Fruit fly (Drosophila melanogaster): ENCODE data around the gene ci.

Gene ci

dm6 chr4:67063-67684, 10.3 kb upstream of the ci start, which contains the start of gene RpS3A:
RpS3A (minus strand) TSS chr4:67207.
- TF ChIP-seq pan (optimal IDR thresholded peaks at IDR 0.05) (no peak), Dll (optimal IDR thresholded peaks at IDR 0.05) (no peak), usp (GFP tag; optimal IDR thresholded peaks at IDR 0.05) (no peak), CG8478 (optimal IDR thresholded peaks at IDR 0.05) (no peak), psq (optimal IDR thresholded peaks at IDR 0.05) (no peak), EcR (GFP tag; optimal IDR thresholded peaks at IDR 0.05) (no peak)

- TF ChIP-seq psq (optimal IDR thresholded peaks at IDR 0.05): no peak
- no peak for TF ChIP-seq CG8478 (optimal IDR thresholded peaks at IDR 0.05)
- TF ChIP-seq Dll (optimal IDR thresholded peaks at IDR 0.05): no peak
- TF ChIP-seq pan (optimal IDR thresholded peaks at IDR 0.05): no peak
- no peak for TF ChIP-seq EcR (GFP tag; optimal IDR thresholded peaks at IDR 0.05)
- TF ChIP-seq usp (GFP tag; optimal IDR thresholded peaks at IDR 0.05): no peak
Measured at dm6 chr4:63307-63706, 6.5 kb upstream of the ci start.

dm6 chr4:62538-62937, 5.7 kb upstream of the ci start:
- TF ChIP-seq CG8478 (optimal IDR thresholded peaks at IDR 0.05) (no peak), EcR (GFP tag; optimal IDR thresholded peaks at IDR 0.05) (no peak), usp (GFP tag; optimal IDR thresholded peaks at IDR 0.05) (no peak), psq (optimal IDR thresholded peaks at IDR 0.05) (no peak)

- TF ChIP-seq EcR (GFP tag; optimal IDR thresholded peaks at IDR 0.05) (no peak), Dll (optimal IDR thresholded peaks at IDR 0.05) (no peak), psq (optimal IDR thresholded peaks at IDR 0.05) (no peak), usp (GFP tag; optimal IDR thresholded peaks at IDR 0.05) (no peak), CG8478 (optimal IDR thresholded peaks at IDR 0.05) (no peak), pan (optimal IDR thresholded peaks at IDR 0.05) (no peak)
Measured at dm6 chr4:60001-60997, 3.5 kb upstream of the ci start.

dm6 chr4:58896-59525, 2.2 kb upstream of the ci start:
- TF ChIP-seq CG8478 (optimal IDR thresholded peaks at IDR 0.05) (no peak), pan (optimal IDR thresholded peaks at IDR 0.05) (no peak), Dll (optimal IDR thresholded peaks at IDR 0.05) (no peak), EcR (GFP tag; optimal IDR thresholded peaks at IDR 0.05) (no peak), usp (GFP tag; optimal IDR thresholded peaks at IDR 0.05) (no peak), psq (optimal IDR thresholded peaks at IDR 0.05) (no peak)

dm6 chr4:54633-55032, 2.2 kb downstream of the ci start:
- no peak for TF ChIP-seq usp (GFP tag; optimal IDR thresholded peaks at IDR 0.05)

- TF ChIP-seq usp (GFP tag; optimal IDR thresholded peaks at IDR 0.05) (no peak), Dll (optimal IDR thresholded peaks at IDR 0.05) (no peak), CG8478 (optimal IDR thresholded peaks at IDR 0.05) (no peak), EcR (GFP tag; optimal IDR thresholded peaks at IDR 0.05) (no peak), pan (optimal IDR thresholded peaks at IDR 0.05) (no peak), psq (optimal IDR thresholded peaks at IDR 0.05) (no peak)
Measured at dm6 chr4:46942-47527, 9.8 kb downstream of the ci start.

dm6 chr4:46484-46883, 10.4 kb downstream of the ci start:
- TF ChIP-seq Dll (optimal IDR thresholded peaks at IDR 0.05): no peak
- no peak for TF ChIP-seq EcR (GFP tag; optimal IDR thresholded peaks at IDR 0.05)
- TF ChIP-seq pan (optimal IDR thresholded peaks at IDR 0.05): no peak
- no peak for TF ChIP-seq psq (optimal IDR thresholded peaks at IDR 0.05)
- no peak for TF ChIP-seq CG8478 (optimal IDR thresholded peaks at IDR 0.05)
- TF ChIP-seq usp (GFP tag; optimal IDR thresholded peaks at IDR 0.05): no peak

dm6 chr4:44780-45179, 12.1 kb downstream of the ci start:
- no peak for TF ChIP-seq psq (optimal IDR thresholded peaks at IDR 0.05)
- TF ChIP-seq Dll (optimal IDR thresholded peaks at IDR 0.05): no peak
- no peak for TF ChIP-seq EcR (GFP tag; optimal IDR thresholded peaks at IDR 0.05)
- TF ChIP-seq CG8478 (optimal IDR thresholded peaks at IDR 0.05): no peak

dm6 chr4:43936-44260, 12.9 kb downstream of the ci start:
- TF ChIP-seq CG8478 (optimal IDR thresholded peaks at IDR 0.05) (no peak), Dll (optimal IDR thresholded peaks at IDR 0.05) (no peak), usp (GFP tag; optimal IDR thresholded peaks at IDR 0.05) (no peak), psq (optimal IDR thresholded peaks at IDR 0.05) (no peak)

dm6 chr4:43179-43935, 13.5 kb downstream of the ci start, which contains the start of gene PlexB:
PlexB (minus strand) TSS chr4:43778.
- no peak for TF ChIP-seq Dll (optimal IDR thresholded peaks at IDR 0.05)
- no peak for TF ChIP-seq EcR (GFP tag; optimal IDR thresholded peaks at IDR 0.05)
- TF ChIP-seq CG8478 (optimal IDR thresholded peaks at IDR 0.05): no peak
- no peak for TF ChIP-seq pan (optimal IDR thresholded peaks at IDR 0.05)
- TF ChIP-seq usp (GFP tag; optimal IDR thresholded peaks at IDR 0.05): no peak
- no peak for TF ChIP-seq psq (optimal IDR thresholded peaks at IDR 0.05)
